Worm (Caenorhabditis elegans): ENCODE data around the gene Y69A2AR.12.

The Y69A2AR.12 gene

DNA sequence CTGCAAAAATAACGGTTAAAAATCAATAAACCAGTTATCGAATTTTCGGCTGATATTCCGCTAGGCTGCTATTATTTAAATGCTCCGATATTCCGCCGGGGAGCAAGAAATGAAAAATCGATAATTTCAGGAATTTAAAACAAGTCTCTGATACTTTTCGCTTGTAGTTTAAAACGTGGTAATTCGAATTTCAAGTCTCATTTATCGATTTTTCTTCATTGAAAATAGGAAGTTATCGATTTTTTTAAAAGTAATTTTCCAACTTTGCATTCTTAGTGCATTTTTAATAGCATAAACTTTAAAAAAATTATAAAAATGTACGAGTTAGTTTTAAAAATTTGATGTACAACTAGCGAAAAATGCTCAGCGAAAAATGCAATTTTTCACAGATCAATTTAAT lies 16.1 kb upstream of the Y69A2AR.12 start:
- no peak for TF ChIP-seq tbx-2 (tag; optimal IDR thresholded peaks at IDR 0.05)
- no peak for TF ChIP-seq lin-13 (GFP tag; optimal IDR thresholded peaks at IDR 0.05)
- no peak for TF ChIP-seq alr-1 (tag; optimal IDR thresholded peaks at IDR 0.05; ENCODE audit: borderline replicate concordance)
- no peak for TF ChIP-seq nhr-28 (tag; optimal IDR thresholded peaks at IDR 0.05)
- no peak for TF ChIP-seq fos-1 (tag; optimal IDR thresholded peaks at IDR 0.05)
- TF ChIP-seq mep-1 (tag; optimal IDR thresholded peaks at IDR 0.05): no peak
- no peak for TF ChIP-seq pqm-1 (tag; optimal IDR thresholded peaks at IDR 0.05)
- TF ChIP-seq zag-1 (tag; optimal IDR thresholded peaks at IDR 0.05): no peak
- TF ChIP-seq ceh-88 (GFP tag; IDR thresholded peaks at IDR 0.05): no peak

DNA sequence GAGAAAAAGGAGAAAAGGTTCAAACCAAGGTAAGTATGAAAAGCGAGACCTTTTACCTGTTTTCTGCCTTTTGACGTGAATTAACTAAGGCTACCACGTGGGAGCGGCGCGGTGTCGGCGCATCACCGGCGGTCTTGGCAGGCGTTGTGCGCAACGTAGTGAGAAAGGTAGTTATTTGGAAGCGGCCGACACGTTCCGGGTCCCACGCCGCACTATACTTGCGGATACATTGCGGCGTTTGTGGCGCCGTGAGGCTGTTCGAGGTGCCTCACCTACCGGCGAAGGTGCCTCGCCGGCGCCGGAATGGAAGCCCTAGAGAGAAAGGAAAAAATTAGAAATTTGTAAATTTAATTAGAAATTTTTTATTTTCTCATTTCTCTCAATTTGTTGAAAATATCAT lies 15.6 kb upstream of the Y69A2AR.12 start:
- TF ChIP-seq egl-27 (tag; optimal IDR thresholded peaks at IDR 0.05): no peak
- no peak for TF ChIP-seq irx-1 (tag; optimal IDR thresholded peaks at IDR 0.05)
- no peak for TF ChIP-seq snpc-4 (tag; optimal IDR thresholded peaks at IDR 0.05)
- no peak for TF ChIP-seq C04F5.9 (tag; optimal IDR thresholded peaks at IDR 0.05)
- TF ChIP-seq nhr-19 (GFP tag; conservative IDR thresholded peaks at IDR 0.05): no peak
- no peak for TF ChIP-seq unc-130 (tag; optimal IDR thresholded peaks at IDR 0.05)
- no peak for TF ChIP-seq nhr-71 (tag; optimal IDR thresholded peaks at IDR 0.05)
- TF ChIP-seq lsy-2 (tag; optimal IDR thresholded peaks at IDR 0.05): no peak
- TF ChIP-seq nhr-20 (tag; optimal IDR thresholded peaks at IDR 0.05): no peak
- no peak for TF ChIP-seq zip-4 (GFP tag; optimal IDR thresholded peaks at IDR 0.05)
- TF ChIP-seq zag-1 (tag; optimal IDR thresholded peaks at IDR 0.05): no peak
- no peak for TF ChIP-seq unc-98 (GFP tag; IDR thresholded peaks at IDR 0.05)
- no peak for TF ChIP-seq efl-3 (GFP tag; optimal IDR thresholded peaks at IDR 0.05)
- TF ChIP-seq sox-4 (tag; optimal IDR thresholded peaks at IDR 0.05): no peak
- TF ChIP-seq dsc-1 (tag; optimal IDR thresholded peaks at IDR 0.05): no peak
- no peak for TF ChIP-seq skn-1 (tag; optimal IDR thresholded peaks at IDR 0.05)

DNA sequence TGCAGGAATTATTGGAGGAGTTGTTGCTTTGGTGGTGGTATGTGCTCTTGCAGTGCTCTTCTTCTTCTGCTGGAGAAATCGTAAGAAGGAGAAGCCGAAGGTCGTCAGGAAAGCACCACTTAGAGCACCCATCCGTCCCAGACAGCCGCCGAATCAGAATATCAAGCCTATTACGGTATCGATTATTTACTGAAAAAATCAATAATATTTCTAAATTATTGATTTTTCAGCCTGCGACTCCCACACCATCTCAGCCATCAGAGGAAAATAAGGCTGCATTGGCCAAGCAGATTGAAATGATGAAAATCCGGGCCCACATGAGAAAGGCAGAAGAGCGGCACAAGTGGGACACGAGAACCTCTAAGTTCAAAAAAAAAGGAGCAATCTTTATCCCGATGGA lies 12.2 kb upstream of the Y69A2AR.12 start:
- no peak for TF ChIP-seq hlh-4 (tag; optimal IDR thresholded peaks at IDR 0.05)

DNA sequence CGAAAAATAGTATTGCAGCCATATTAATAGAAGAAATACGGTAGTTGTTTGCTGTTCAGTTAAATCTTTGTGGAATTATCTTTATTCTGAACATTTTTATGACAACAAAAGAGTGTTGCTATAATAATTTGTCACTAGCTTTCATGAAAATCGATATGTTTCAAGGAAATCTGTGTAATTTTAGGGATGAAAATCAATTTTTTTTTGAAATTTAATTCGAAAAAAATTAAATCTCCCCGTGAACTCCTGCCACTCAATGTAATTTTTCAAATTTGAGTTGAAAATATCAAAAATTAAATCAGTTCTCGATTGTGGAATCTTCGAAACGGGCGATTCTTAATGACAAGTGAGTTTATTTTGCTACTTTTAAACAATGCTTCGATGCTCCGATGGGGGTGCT lies 7.1 kb upstream of the Y69A2AR.12 start, which contains the start of gene Y69A2AR.46:
Gene Y69A2AR.46 (plus strand): TSS at position 301 of the 400 bp plus-strand sequence.
- TF ChIP-seq nhr-12 (tag; optimal IDR thresholded peaks at IDR 0.05) (no peak), pag-3 (tag; optimal IDR thresholded peaks at IDR 0.05; ENCODE audit: borderline replicate concordance, insufficient read depth) (no peak), swsn-7 (tag; optimal IDR thresholded peaks at IDR 0.05) (no peak), Y116A8C.19 (tag; optimal IDR thresholded peaks at IDR 0.05; ENCODE audit: borderline replicate concordance) (no peak), ceh-82 (tag; optimal IDR thresholded peaks at IDR 0.05) (no peak)

DNA sequence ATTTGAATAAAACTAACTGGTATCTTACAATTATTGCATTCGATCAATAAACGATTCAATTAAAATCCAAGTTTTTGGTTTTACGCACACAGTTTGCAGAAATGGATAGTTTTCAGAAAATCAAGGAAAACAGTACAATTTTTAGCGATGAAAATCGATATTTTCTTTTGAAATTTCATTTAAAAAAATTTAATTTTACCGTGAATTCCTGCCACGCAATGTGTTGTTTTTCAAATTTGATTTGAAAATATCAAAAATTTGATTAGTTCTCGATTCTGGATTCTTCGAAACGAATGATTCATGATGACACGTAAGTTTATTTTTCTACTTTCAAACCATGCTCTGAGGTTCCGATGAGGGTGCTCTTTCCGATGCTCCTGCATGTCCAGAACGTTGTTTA lies 6.3 kb upstream of the Y69A2AR.12 start, which contains the start of gene Y69A2AR.50:
Gene Y69A2AR.50 (plus strand): TSS at position 301 of the 400 bp plus-strand sequence.
- no peak for TF ChIP-seq unc-130 (tag; optimal IDR thresholded peaks at IDR 0.05)
- TF ChIP-seq snu-23 (GFP tag; optimal IDR thresholded peaks at IDR 0.05): no peak
- no peak for TF ChIP-seq alr-1 (tag; optimal IDR thresholded peaks at IDR 0.05; ENCODE audit: borderline replicate concordance)
- TF ChIP-seq ceh-63 (GFP tag; optimal IDR thresholded peaks at IDR 0.05): no peak
- no peak for TF ChIP-seq Y116A8C.19 (tag; optimal IDR thresholded peaks at IDR 0.05; ENCODE audit: borderline replicate concordance)
- TF ChIP-seq fkh-4 (tag; optimal IDR thresholded peaks at IDR 0.05; ENCODE audit: borderline replicate concordance): no peak
- no peak for TF ChIP-seq pax-3 (tag; optimal IDR thresholded peaks at IDR 0.05)
- no peak for TF ChIP-seq snpc-4 (tag; optimal IDR thresholded peaks at IDR 0.05)
- TF ChIP-seq lir-3 (tag; optimal IDR thresholded peaks at IDR 0.05; ENCODE audit: poor library complexity): no peak

Measured in whole organism, L1 larva.